Worm (Caenorhabditis elegans): Measurements from ENCODE around the gene cyn-7.

DNA sequence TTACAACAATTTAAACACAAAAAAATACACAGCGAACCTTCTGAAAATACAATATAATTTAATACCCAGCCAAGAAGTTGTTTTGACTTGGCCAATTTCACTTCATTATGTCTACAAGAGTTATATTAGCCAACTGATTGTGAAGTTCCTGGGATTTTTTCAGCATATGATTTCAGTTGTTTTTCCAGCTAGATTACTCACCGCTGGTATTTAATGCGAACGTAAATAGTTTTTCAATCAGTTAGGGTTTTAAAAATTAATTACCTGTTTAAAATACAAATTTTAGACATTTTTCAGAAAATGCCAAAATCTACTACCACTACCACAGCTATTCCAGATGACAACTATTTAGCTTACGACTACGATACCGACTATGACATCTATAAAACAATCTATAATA, 38.5 kb upstream of the cyn-7 start, which contains the start of gene srw-14:
- no peak for TF ChIP-seq lin-11 (tag; optimal IDR thresholded peaks at IDR 0.05)
- no peak for TF ChIP-seq elt-3 (tag; optimal IDR thresholded peaks at IDR 0.05)
- no peak for TF ChIP-seq sem-4 (tag; optimal IDR thresholded peaks at IDR 0.05)
- no peak for TF ChIP-seq R02D3.7 (tag; optimal IDR thresholded peaks at IDR 0.05)
- TF ChIP-seq lin-39 (tag; optimal IDR thresholded peaks at IDR 0.05) = no peak
- TF ChIP-seq aly-2 (tag; optimal IDR thresholded peaks at IDR 0.05) = no peak
- TF ChIP-seq fos-1 (tag; optimal IDR thresholded peaks at IDR 0.05) = no peak
